Worm (Caenorhabditis elegans) whole organism, L4 larva: ENCODE results near the gene Y64G10A.2.

Source experiments
- F49E8.2 ChIP-seq: sonication (generic microtip); optimal IDR thresholded peaks from 2 replicates; lab custom pipeline; 2016; ENCODE audit warnings: missing compliant biosample characterization, mild to moderate bottlenecking, missing genetic modification characterization, borderline replicate concordance
- ceh-82 ChIP-seq: sonication (generic microtip); optimal IDR thresholded peaks from 2 replicates; lab custom pipeline; 2017; ENCODE audit warnings: missing biosample characterization, missing genetic modification characterization
- dpl-1 ChIP-seq: fragments of 150-350 bp; optimal IDR thresholded peaks from 2 replicates; lab custom pipeline; 2014; ENCODE audit warnings: missing biosample characterization, missing genetic modification reagents, missing genetic modification characterization
- nhr-77 ChIP-seq: fragments of 150-350 bp; optimal IDR thresholded peaks from 2 replicates; lab custom pipeline; 2014; ENCODE audit warnings: missing biosample characterization, missing genetic modification characterization
- rbr-2 ChIP-seq: sonication (generic microtip); optimal IDR thresholded peaks from 2 replicates; lab custom pipeline; 2016; ENCODE audit warnings: missing genotype, missing genetic modification characterization, missing compliant biosample characterization
- unc-39 ChIP-seq: sonication (generic microtip); optimal IDR thresholded peaks from 2 replicates; lab custom pipeline; 2017; ENCODE audit warnings: missing biosample characterization, missing genetic modification characterization
- unc-62 ChIP-seq, 3 experiments: fragments of 150-350 bp in 1 of 3; sonication (generic microtip); optimal IDR thresholded peaks in 2 of 3; peaks in 1 of 3; 1 replicate in 1 of 3; 2 replicates in 2 of 3; lab custom pipeline; 2014 to 2017; ENCODE audit warnings: missing biosample characterization in 3 of 3, missing genetic modification characterization in 3 of 3, missing genetic modification reagents in 3 of 3, missing genotype in 1 of 3

- TF ChIP-seq F49E8.2 (no peak), unc-39 (tag; lab: Kevin White, UChicago) (no peak), unc-62 (GFP tag; optimal IDR thresholded peaks at IDR 0.05 in 1 of 2; lab: Kevin White, UChicago) (peak in 1 of 2 experiments; percentile 93), unc-62 (tag; optimal IDR thresholded peaks at IDR 0.05; lab: Kevin White, UChicago) (no peak), ceh-82 (tag; lab: Kevin White, UChicago) (no peak), rbr-2 (tag; lab: Kevin White, UChicago) (no peak), dpl-1 (GFP tag; lab: Kevin White, UChicago) (no peak), nhr-77 (tag; lab: Kevin White, UChicago) (no peak)
Observed at ce11 chrIV:14227138-14227537, 17.1 kb downstream of the Y64G10A.2 start.
